Worm (Caenorhabditis elegans) whole organism, midembryonic: ENCODE results near the gene T01E8.8.

Experiments used
- T22C8.4 ChIP-seq: fragments of 200-800 bp; sonication (Bioruptor generic); IDR thresholded peaks from 2 replicates; pipeline ENCODE4 v1.3.6; 2022; ENCODE audit warnings: missing genetic modification characterization, missing compliant biosample characterization
- cog-1 ChIP-seq: sonication (generic microtip); optimal IDR thresholded peaks from 2 replicates; lab custom pipeline; 2016; ENCODE audit warnings: missing genetic modification characterization, missing compliant biosample characterization
- flt-1 ChIP-seq: fragments of 200-800 bp; sonication (Bioruptor generic); IDR thresholded peaks from 2 replicates; pipeline ENCODE4 v1.3.6; 2022; ENCODE audit warnings: missing genetic modification characterization, missing compliant biosample characterization
- klf-2 ChIP-seq: fragments of 200-800 bp; sonication (Bioruptor generic); conservative IDR thresholded peaks from 2 replicates; pipeline ENCODE4 v1.3.6; 2022; ENCODE audit warnings: missing genetic modification reagents, missing genetic modification characterization, missing compliant biosample characterization
- med-1 ChIP-seq: sonication (generic microtip); optimal IDR thresholded peaks from 2 replicates; lab custom pipeline; 2017; ENCODE audit warnings: missing genetic modification characterization, mild to moderate bottlenecking, missing compliant biosample characterization, antibody characterized with exemption, missing genetic modification reagents; ENCODE audit not compliant: insufficient read depth
- ref-1 ChIP-seq: fragments of 200-800 bp; sonication (Bioruptor generic); conservative IDR thresholded peaks from 2 replicates; pipeline ENCODE4 v1.3.6; 2022; ENCODE audit warnings: missing genetic modification reagents, missing genetic modification characterization, missing compliant biosample characterization
- ztf-23 ChIP-seq: fragments of 200-800 bp; sonication (Bioruptor generic); IDR thresholded peaks from 2 replicates; pipeline ENCODE4 v1.3.6; 2022; ENCODE audit warnings: missing genetic modification reagents, missing genetic modification characterization, missing compliant biosample characterization
- ztf-29 ChIP-seq: fragments of 200-800 bp; sonication (Bioruptor generic); IDR thresholded peaks from 2 replicates; pipeline ENCODE4 v1.3.6; 2022; ENCODE audit warnings: missing genetic modification reagents, missing genetic modification characterization, missing compliant biosample characterization

DNA sequence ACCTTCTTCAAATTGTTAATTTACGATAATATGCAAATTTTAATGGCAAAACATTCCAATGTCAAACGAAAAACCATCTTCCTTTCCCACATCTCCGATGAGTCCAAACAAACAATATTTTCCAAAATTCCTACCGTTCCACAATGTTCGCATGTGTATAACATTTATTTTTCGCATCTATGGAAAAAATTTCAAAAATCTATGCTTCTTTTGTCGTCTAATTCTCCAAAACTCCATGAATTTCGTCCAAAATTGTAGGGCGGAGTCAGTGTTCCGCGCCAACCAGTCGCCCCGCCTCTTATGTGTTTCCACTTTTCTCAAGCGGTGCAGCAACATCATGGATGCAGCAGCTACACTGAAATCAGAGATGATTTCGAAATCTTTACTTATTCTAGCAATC is at the start of gene T01E8.8:
- TF ChIP-seq flt-1 (GFP tag; lab: Robert Waterston, UW) (no peak), klf-2 (no peak), ref-1 (GFP tag; lab: Robert Waterston, UW) (no peak), med-1 (GFP tag; lab: Kevin White, UChicago) (no peak), T22C8.4 (GFP tag; lab: Robert Waterston, UW) (no peak), cog-1 (no peak), ztf-29 (no peak), ztf-23 (GFP tag; lab: Robert Waterston, UW) (no peak)
